Worm (Caenorhabditis elegans) whole organism, early embryonic: ENCODE measurements around the gene F49C12.15.

Source experiments
- B0310.2 ChIP-seq: sonication (generic microtip); optimal IDR thresholded peaks from 2 replicates; lab custom pipeline; 2016; ENCODE audit warnings: mild to moderate bottlenecking, missing genetic modification characterization, missing compliant biosample characterization
- F13C5.2 ChIP-seq: sonication (generic microtip); optimal IDR thresholded peaks from 2 replicates; lab custom pipeline; 2017; ENCODE audit warnings: mild to moderate bottlenecking, missing genetic modification characterization, inconsistent platforms, missing compliant biosample characterization
- aly-1 ChIP-seq: sonication (generic microtip); optimal IDR thresholded peaks from 2 replicates; lab custom pipeline; 2016; ENCODE audit warnings: missing genetic modification characterization, missing compliant biosample characterization
- ama-1 ChIP-seq: fragments of 150-350 bp; optimal IDR thresholded peaks from 2 replicates; lab custom pipeline; 2014
- ceh-13 ChIP-seq: fragments of 200-800 bp; sonication (Bioruptor generic); optimal IDR thresholded peaks from 2 replicates; lab custom pipeline; 2018; ENCODE audit warnings: mild to moderate bottlenecking, missing genetic modification characterization, missing compliant biosample characterization
- ceh-36 ChIP-seq: sonication (generic microtip); optimal IDR thresholded peaks from 2 replicates; lab custom pipeline; 2016; ENCODE audit warnings: missing genetic modification characterization, inconsistent platforms, missing compliant biosample characterization
- ets-7 ChIP-seq: sonication (generic microtip); optimal IDR thresholded peaks from 2 replicates; lab custom pipeline; 2016; ENCODE audit warnings: missing genotype, missing genetic modification characterization, missing compliant biosample characterization
- flt-1 ChIP-seq: fragments of 200-800 bp; sonication (Bioruptor generic); IDR thresholded peaks from 2 replicates; pipeline ENCODE4 v1.3.6; 2022; ENCODE audit warnings: missing genetic modification characterization, missing compliant biosample characterization
- hmbx-1 ChIP-seq: sonication (generic microtip); optimal IDR thresholded peaks from 2 replicates; lab custom pipeline; 2016; ENCODE audit warnings: mild to moderate bottlenecking, missing genetic modification characterization, missing compliant biosample characterization
- hmg-4 ChIP-seq: fragments of 200-800 bp; sonication (Bioruptor generic); optimal IDR thresholded peaks from 2 replicates; lab custom pipeline; 2018; ENCODE audit warnings: mild to moderate bottlenecking, missing genetic modification characterization, missing compliant biosample characterization
- hnd-1 ChIP-seq: sonication (generic microtip); optimal IDR thresholded peaks from 2 replicates; lab custom pipeline; 2016; ENCODE audit warnings: missing genetic modification characterization, missing compliant biosample characterization
- pes-1 ChIP-seq: fragments of 200-800 bp; sonication (Bioruptor generic); IDR thresholded peaks from 2 replicates; pipeline ENCODE4 v1.3.6; 2022; ENCODE audit warnings: missing genetic modification reagents, missing genetic modification characterization, missing compliant biosample characterization
- scrt-1 ChIP-seq: fragments of 200-800 bp; sonication (Bioruptor generic); IDR thresholded peaks from 2 replicates; pipeline ENCODE4 v1.3.6; 2022; ENCODE audit warnings: missing genetic modification characterization, missing compliant biosample characterization
- sea-1 ChIP-seq: fragments of 200-800 bp; sonication (Bioruptor generic); conservative IDR thresholded peaks from 2 replicates; pipeline ENCODE4 v1.3.6; 2022; ENCODE audit warnings: missing genetic modification characterization, missing compliant biosample characterization
- tbx-11 ChIP-seq: fragments of 200-800 bp; sonication (Bioruptor generic); IDR thresholded peaks from 2 replicates; pipeline ENCODE4 v1.3.6; 2022; ENCODE audit warnings: missing genetic modification characterization, missing compliant biosample characterization
- tbx-37 ChIP-seq: fragments of 200-800 bp; sonication (Bioruptor generic); conservative IDR thresholded peaks from 2 replicates; pipeline ENCODE4 v1.3.6; 2022; ENCODE audit warnings: missing genetic modification reagents, missing genetic modification characterization, missing compliant biosample characterization
- tra-4 ChIP-seq: sonication (generic microtip); optimal IDR thresholded peaks from 2 replicates; lab custom pipeline; 2017; ENCODE audit warnings: missing genetic modification characterization, missing compliant biosample characterization

The F49C12.15 gene

ce11 chrIV:9336538-9337090 is 12.4 kb downstream of the F49C12.15 start, which contains the start of gene T20D3.5:
TSS of gene T20D3.5 (plus strand) at chrIV:9337040.
- TF ChIP-seq ceh-36 (tag; lab: Kevin White, UChicago) (no peak), sea-1 (GFP tag; lab: Robert Waterston, UW) (no peak), F13C5.2 (no peak), scrt-1 (GFP tag; lab: Robert Waterston, UW) (no peak), ama-1 (lab: Kevin White, UChicago) (no peak), hnd-1 (tag; lab: Kevin White, UChicago) (no peak), hmbx-1 (tag; lab: Kevin White, UChicago) (no peak), tbx-11 (GFP tag; lab: Robert Waterston, UW) (no peak), pes-1 (GFP tag; lab: Robert Waterston, UW) (no peak), tra-4 (tag; lab: Kevin White, UChicago) (no peak), B0310.2 (tag; lab: Kevin White, UChicago) (no peak), tbx-37 (no peak), aly-1 (tag; lab: Kevin White, UChicago) (no peak), flt-1 (no peak), ets-7 (tag; lab: Kevin White, UChicago) (no peak), ceh-13 (GFP tag; lab: Kevin White, UChicago) (no peak), hmg-4 (GFP tag; lab: Kevin White, UChicago) (no peak)

- TF ChIP-seq B0310.2 (tag; lab: Kevin White, UChicago) (no peak), hmg-4 (GFP tag; lab: Kevin White, UChicago) (no peak), ets-7 (tag; lab: Kevin White, UChicago) (no peak), ceh-13 (GFP tag; lab: Kevin White, UChicago) (no peak)
These were observed 14.9 kb downstream of the F49C12.15 start, which contains the start of gene T20D3.6 for ce11 chrIV:9339205-9339604. TSS of gene T20D3.6 (minus strand) at chrIV:9339305.

- TF ChIP-seq B0310.2 (tag; lab: Kevin White, UChicago) = no peak
- TF ChIP-seq hnd-1 (tag; lab: Kevin White, UChicago) = no peak
- no peak for TF ChIP-seq flt-1
- no peak for TF ChIP-seq hmbx-1 (tag; lab: Kevin White, UChicago)
- TF ChIP-seq F13C5.2 = no peak
- no peak for TF ChIP-seq ceh-36 (tag; lab: Kevin White, UChicago)
- no peak for TF ChIP-seq tra-4 (tag; lab: Kevin White, UChicago)
- TF ChIP-seq hmg-4 (GFP tag; lab: Kevin White, UChicago) = no peak
- no peak for TF ChIP-seq ama-1 (lab: Kevin White, UChicago)
- TF ChIP-seq pes-1 (GFP tag; lab: Robert Waterston, UW) = no peak
- no peak for TF ChIP-seq tbx-37
These were observed 17.3 kb downstream of the F49C12.15 start, which contains the start of gene vps-26 for ce11 chrIV:9341591-9341990. TSS of gene vps-26 (minus strand) at chrIV:9341790.

ce11 chrIV:9343102-9343599 is 18.9 kb downstream of the F49C12.15 start, which contains the start of gene pigc-1:
TSS of gene pigc-1 (minus strand) at chrIV:9343152.
- no peak for TF ChIP-seq pes-1 (GFP tag; lab: Robert Waterston, UW)
- TF ChIP-seq scrt-1 (GFP tag; lab: Robert Waterston, UW) = no peak
- no peak for TF ChIP-seq tbx-11 (GFP tag; lab: Robert Waterston, UW)
- TF ChIP-seq ceh-36 (tag; lab: Kevin White, UChicago) = no peak
- no peak for TF ChIP-seq ceh-13 (GFP tag; lab: Kevin White, UChicago)
- no peak for TF ChIP-seq hmbx-1 (tag; lab: Kevin White, UChicago)

ce11 chrIV:9353728-9354127 is 29.5 kb downstream of the F49C12.15 start:
- TF ChIP-seq hmg-4 (GFP tag; lab: Kevin White, UChicago) (no peak), hnd-1 (tag; lab: Kevin White, UChicago) (no peak), aly-1 (tag; lab: Kevin White, UChicago) (no peak), tbx-37 (no peak), scrt-1 (GFP tag; lab: Robert Waterston, UW) (no peak), tbx-11 (GFP tag; lab: Robert Waterston, UW) (no peak), tra-4 (tag; lab: Kevin White, UChicago) (no peak), B0310.2 (tag; lab: Kevin White, UChicago) (no peak), pes-1 (GFP tag; lab: Robert Waterston, UW) (no peak)

ce11 chrIV:9366411-9366810 is 42.2 kb downstream of the F49C12.15 start, which contains the start of gene pezo-1:
TSS of gene pezo-1 (minus strand) at chrIV:9366511.
- TF ChIP-seq ceh-13 (GFP tag; lab: Kevin White, UChicago) = no peak
- TF ChIP-seq flt-1 = no peak
- no peak for TF ChIP-seq hnd-1 (tag; lab: Kevin White, UChicago)
- TF ChIP-seq aly-1 (tag; lab: Kevin White, UChicago) = no peak
- no peak for TF ChIP-seq hmbx-1 (tag; lab: Kevin White, UChicago)
- no peak for TF ChIP-seq pes-1 (GFP tag; lab: Robert Waterston, UW)
- TF ChIP-seq B0310.2 (tag; lab: Kevin White, UChicago) = no peak
- no peak for TF ChIP-seq tbx-11 (GFP tag; lab: Robert Waterston, UW)
- no peak for TF ChIP-seq ama-1 (lab: Kevin White, UChicago)

ce11 chrIV:9367852-9368627 is 43.8 kb downstream of the F49C12.15 start:
- no peak for TF ChIP-seq aly-1 (tag; lab: Kevin White, UChicago)
- TF ChIP-seq hnd-1 (tag; lab: Kevin White, UChicago) = no peak
- no peak for TF ChIP-seq ets-7 (tag; lab: Kevin White, UChicago)
- no peak for TF ChIP-seq F13C5.2
- TF ChIP-seq ama-1 (lab: Kevin White, UChicago) = no peak
- no peak for TF ChIP-seq sea-1 (GFP tag; lab: Robert Waterston, UW)
- TF ChIP-seq hmbx-1 (tag; lab: Kevin White, UChicago) = no peak
- TF ChIP-seq pes-1 (GFP tag; lab: Robert Waterston, UW) = no peak
- no peak for TF ChIP-seq tbx-11 (GFP tag; lab: Robert Waterston, UW)
- TF ChIP-seq B0310.2 (tag; lab: Kevin White, UChicago) = no peak
- TF ChIP-seq tbx-37 = no peak
- TF ChIP-seq tra-4 (tag; lab: Kevin White, UChicago) = no peak
- TF ChIP-seq ceh-36 (tag; lab: Kevin White, UChicago) = no peak
- no peak for TF ChIP-seq ceh-13 (GFP tag; lab: Kevin White, UChicago)
- no peak for TF ChIP-seq scrt-1 (GFP tag; lab: Robert Waterston, UW)
- TF ChIP-seq hmg-4 (GFP tag; lab: Kevin White, UChicago) = no peak
